Worm (Caenorhabditis elegans): ENCODE measurements around the gene baz-2.

DNA sequence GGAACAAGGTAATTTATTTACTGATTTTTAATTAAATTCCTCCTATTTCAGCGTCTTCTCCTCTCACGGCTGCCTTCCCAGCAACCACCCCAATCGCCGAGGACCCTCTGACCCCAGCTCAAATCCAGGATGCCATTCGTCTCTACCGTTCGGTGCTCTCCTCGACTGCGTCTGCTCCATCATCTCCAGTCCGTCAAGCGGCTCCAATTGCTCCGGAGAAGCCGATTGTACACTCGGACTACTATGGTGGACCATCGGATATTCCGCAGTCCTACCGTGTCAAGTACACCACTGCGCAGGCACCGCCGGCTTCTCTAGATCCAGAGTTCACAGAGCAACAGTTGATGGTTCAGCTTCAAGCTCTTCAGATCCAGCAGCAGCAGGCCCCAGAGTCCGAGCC is 7.0 kb downstream of the baz-2 start:
- TF ChIP-seq lin-39 (tag; optimal IDR thresholded peaks at IDR 0.05) (no peak), hmg-11 (tag; optimal IDR thresholded peaks at IDR 0.05) (no peak), R02D3.7 (tag; optimal IDR thresholded peaks at IDR 0.05) (no peak), jun-1 (tag; optimal IDR thresholded peaks at IDR 0.05) (no peak), nhr-237 (tag; optimal IDR thresholded peaks at IDR 0.05) (no peak)

Data from whole organism, L3 larva.